Fruit fly (Drosophila melanogaster) whole organism: ENCODE results near the gene CG12483.

Experiments used
- CG8478 ChIP-seq: fragments of >200 bp; optimal IDR thresholded peaks from 2 replicates; lab custom pipeline; 2018; ENCODE audit warnings: inconsistent platforms
- Dll ChIP-seq: fragments of >200 bp; optimal IDR thresholded peaks from 2 replicates; lab custom pipeline; 2017
- EcR ChIP-seq, 2 experiments: fragments of >200 bp; optimal IDR thresholded peaks; 2 replicates each; lab custom pipeline; 2017; ENCODE audit warnings: missing biosample characterization in 2 of 2, missing genetic modification characterization in 2 of 2, missing genetic modification reagents in 2 of 2
- pan ChIP-seq: fragments of >200 bp; optimal IDR thresholded peaks from 2 replicates; lab custom pipeline; 2017
- psq ChIP-seq: fragments of >200 bp; optimal IDR thresholded peaks from 2 replicates; lab custom pipeline; 2017
- usp ChIP-seq: fragments of >200 bp; optimal IDR thresholded peaks from 2 replicates; lab custom pipeline; 2017; ENCODE audit warnings: missing biosample characterization, missing genetic modification characterization, mixed read lengths

CG12483 gene

DNA sequence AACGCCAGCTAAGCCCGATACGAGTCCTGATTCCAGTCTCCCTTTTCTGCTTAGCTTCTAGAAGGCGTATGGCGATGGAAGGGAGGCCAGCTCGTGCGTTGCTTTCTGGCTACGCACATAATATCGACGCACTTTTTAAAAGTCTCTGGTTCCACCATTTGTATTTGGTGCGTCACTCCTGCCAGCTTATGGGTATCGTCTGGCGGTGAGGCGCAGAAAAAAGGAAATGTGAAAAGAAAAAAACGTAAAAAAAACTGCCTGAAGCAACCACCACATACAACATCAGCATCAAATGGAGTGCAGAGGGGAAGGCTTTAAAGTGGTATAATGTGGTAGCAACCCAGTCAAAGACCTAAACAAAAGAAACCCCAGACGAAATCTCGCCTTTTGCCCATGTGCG lies 28.9 kb downstream of the CG12483 start:
- TF ChIP-seq CG8478 (no peak), EcR (GFP tag; optimal IDR thresholded peaks at IDR 0.05; lab: Kevin White, UChicago) (peak in 1 of 2 experiments; percentile 52), psq (no peak)

DNA sequence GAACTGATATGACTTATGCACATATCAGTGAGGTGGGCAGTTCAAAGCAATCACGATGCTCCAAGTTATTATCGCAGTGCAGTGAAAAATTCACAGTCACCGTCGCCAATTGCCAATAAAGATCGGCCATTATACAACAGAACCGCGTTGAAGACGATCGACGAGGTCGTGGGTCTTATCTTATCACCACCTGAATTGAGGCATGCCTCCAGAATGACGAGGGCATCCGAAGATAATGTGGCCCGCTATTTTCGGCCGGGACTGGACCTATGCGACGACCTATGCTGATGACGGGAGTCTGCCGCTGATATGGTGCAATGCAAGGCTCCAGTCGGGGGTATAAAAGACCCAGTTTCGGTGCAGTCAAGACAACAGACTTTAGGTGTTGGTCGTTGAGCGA lies 32.1 kb downstream of the CG12483 start, which contains the start of gene Lsp1gamma:
Gene Lsp1gamma, plus strand, starts transcription at position 368 of the 400 bp plus-strand sequence.
- TF ChIP-seq CG8478 (no peak), Dll (no peak), EcR (GFP tag; optimal IDR thresholded peaks at IDR 0.05; lab: Kevin White, UChicago) (no peak), usp (GFP tag; lab: Kevin White, UChicago) (no peak), psq (no peak), pan (no peak)

DNA sequence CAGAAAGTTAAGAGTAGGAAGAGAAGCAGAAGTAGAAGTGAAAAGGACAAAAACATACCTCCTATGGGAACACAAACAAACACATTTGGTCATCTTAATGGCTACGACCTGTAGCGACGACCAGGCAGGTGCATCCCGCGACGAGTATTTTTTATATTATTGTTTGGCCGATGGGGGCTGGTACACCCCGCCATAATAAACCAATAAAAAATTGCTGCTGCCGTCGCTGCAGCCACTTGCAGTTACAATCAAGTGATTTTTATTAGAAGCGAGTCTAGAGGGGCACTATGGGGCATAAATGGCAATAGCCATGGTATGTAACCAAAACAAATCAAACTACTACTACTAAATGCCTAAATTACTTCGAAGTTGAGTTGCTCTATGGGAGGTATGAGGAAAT lies 37.7 kb downstream of the CG12483 start:
- no peak for TF ChIP-seq Dll
- TF ChIP-seq usp (GFP tag; lab: Kevin White, UChicago) = no peak
- no peak for TF ChIP-seq EcR (GFP tag; optimal IDR thresholded peaks at IDR 0.05; lab: Kevin White, UChicago)
- TF ChIP-seq pan = no peak
- TF ChIP-seq psq = no peak
- no peak for TF ChIP-seq CG8478

DNA sequence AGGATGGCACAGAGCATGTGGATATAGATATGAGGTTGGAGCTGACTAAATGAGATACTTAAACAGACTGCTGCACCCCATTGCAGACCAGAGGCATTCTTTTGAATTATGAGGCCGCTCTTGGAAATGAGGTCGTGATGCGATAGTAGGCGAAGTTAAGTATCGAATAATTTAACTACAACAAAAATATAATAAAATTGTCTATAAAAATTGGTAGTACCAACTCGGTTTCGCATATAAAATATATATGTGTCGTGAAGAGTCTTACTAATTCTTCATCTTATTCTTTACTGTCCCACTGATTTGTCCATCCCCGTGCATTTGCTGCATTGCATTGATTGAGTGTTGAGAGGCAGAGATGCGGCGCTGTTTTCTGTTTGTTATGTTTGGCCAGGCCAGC lies 38.1 kb downstream of the CG12483 start:
- no peak for TF ChIP-seq pan

DNA sequence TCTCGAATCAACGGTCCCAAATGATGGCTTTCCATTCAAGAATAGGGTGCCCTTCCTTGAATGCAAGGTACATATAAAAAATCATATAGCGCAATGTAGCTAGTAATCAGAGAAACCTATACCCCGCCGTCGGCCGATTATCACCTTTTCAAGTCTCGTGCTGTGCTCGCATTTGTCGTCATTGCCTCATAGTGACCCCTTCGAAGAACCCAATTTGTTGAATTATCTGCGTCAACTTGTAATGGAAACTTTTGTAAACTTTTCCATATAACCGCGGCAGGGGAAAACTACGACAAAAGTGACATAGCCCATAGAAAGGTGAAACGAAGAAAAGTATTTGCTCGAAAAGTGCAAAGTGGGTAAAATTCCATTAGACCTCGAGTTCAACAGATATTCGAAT lies 40.5 kb downstream of the CG12483 start:
- TF ChIP-seq EcR (GFP tag; optimal IDR thresholded peaks at IDR 0.05; lab: Kevin White, UChicago) (peak in 1 of 2 experiments; percentile 4), psq (no peak)

DNA sequence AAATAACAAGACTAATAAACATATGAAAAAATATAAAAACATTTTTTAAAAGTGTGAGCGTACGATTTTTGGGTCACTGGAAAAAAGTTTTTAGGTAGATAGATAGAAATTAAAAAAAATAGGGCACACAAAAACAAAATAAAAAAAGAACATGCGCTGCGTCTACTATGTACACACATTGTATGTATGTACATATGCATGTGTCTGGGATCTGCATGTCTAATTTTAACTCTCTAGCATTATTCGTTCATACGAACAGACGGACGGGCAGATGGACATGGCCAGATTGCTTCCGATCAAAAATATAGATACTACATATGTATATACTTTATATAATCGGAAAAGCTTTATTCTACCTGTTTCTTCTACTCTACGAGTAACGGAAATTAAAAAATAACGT lies 41.6 kb downstream of the CG12483 start:
- TF ChIP-seq psq = no peak
- no peak for TF ChIP-seq Dll
- no peak for TF ChIP-seq usp (GFP tag; lab: Kevin White, UChicago)
- no peak for TF ChIP-seq EcR (GFP tag; optimal IDR thresholded peaks at IDR 0.05; lab: Kevin White, UChicago)

DNA sequence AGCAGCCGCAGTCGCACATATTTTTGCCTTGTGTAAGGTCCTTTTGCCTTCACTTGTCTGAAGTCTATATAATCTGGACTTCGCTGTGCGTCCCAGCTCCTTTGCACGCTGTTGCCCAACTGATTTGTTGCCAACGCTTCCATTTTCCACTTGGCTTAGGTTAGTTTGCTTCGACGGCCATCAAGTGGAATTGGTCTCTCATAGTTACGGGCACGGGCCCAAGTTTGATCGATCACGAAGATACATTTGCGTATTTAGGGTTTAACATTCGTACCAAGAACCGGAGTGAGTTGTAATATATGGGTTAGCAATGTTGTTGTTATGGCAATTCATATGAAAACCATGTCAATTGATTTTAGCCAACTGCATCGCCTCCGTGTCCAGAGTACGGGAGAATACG lies 43.5 kb downstream of the CG12483 start, which contains the start of gene CG43149:
Gene CG43149, minus strand, starts transcription at position 101 of the 400 bp plus-strand sequence.
- no peak for TF ChIP-seq usp (GFP tag; lab: Kevin White, UChicago)
- no peak for TF ChIP-seq EcR (GFP tag; optimal IDR thresholded peaks at IDR 0.05; lab: Kevin White, UChicago)
- no peak for TF ChIP-seq psq
- no peak for TF ChIP-seq pan
- no peak for TF ChIP-seq Dll
- TF ChIP-seq CG8478 = no peak

DNA sequence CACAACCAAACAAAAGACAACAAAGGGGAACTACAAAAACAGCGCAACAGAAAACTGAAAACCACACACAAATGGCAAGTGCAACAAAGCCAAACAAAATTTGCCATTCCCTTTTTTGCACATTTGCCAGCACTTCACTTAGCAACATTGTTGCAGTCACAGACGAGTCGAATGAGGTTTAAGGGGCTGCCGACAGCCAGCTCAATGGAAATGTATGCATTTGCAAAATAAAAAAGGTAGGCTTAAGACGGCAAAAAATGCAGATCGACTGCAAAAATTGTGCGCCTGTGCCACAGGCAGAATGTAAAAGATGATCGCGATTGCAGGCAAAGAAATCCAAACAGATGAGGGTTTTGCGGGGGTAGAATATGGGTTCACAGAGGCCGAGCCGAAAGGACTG lies 47.3 kb downstream of the CG12483 start:
- no peak for TF ChIP-seq Dll
- TF ChIP-seq pan = no peak
- TF ChIP-seq EcR (GFP tag; optimal IDR thresholded peaks at IDR 0.05; lab: Kevin White, UChicago) = no peak
- no peak for TF ChIP-seq psq
- no peak for TF ChIP-seq usp (GFP tag; lab: Kevin White, UChicago)
- no peak for TF ChIP-seq CG8478

DNA sequence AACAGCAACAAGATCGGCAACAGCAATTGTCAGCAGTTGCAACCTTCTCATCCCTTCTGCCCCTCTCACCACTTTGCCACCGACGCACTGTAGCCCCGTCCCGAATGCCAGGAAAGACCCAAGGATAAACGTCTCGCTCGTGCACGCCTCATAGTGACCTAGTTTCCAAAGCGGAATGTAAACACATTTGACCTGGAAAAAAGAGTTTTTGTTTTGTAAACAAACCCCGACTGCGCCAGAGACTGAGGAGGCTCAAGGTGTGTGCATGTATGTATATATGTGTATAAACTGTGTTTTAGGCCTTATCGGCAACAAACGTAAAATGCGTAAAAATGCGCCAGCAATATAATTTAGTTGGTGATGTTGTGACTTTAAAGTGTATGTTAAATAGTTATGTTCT lies 48.4 kb downstream of the CG12483 start:
- TF ChIP-seq EcR (GFP tag; optimal IDR thresholded peaks at IDR 0.05; lab: Kevin White, UChicago) (no peak), usp (GFP tag; lab: Kevin White, UChicago) (no peak), psq (no peak), Dll (no peak)

DNA sequence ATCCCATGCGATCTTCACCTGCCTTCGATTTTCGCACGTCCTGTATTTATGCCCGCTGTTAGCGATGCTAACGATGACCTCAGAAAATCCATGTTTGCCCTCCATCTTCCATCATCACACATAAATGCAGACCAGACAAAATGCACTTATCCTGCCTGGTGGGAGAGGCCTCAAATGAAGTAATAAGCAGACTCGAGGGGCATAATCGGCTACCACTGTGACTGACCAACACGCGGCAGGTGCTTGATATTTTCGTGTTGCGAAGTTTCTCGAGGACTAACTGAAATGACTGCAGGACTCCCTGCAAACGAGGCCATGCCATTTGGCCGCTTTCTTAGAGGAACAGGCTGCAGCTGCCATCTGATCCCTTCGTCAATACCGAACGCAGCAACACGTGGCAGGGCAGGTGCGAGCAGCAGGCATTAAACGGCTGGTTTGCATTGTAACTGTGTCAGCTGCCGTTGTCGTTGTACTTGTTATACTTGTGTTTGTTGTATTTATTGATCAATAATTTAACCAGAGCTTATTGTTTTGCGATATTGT lies 50.5 kb downstream of the CG12483 start:
- TF ChIP-seq CG8478 (no peak), Dll (no peak), pan (no peak), usp (GFP tag; lab: Kevin White, UChicago) (no peak), psq (no peak), EcR (GFP tag; optimal IDR thresholded peaks at IDR 0.05; lab: Kevin White, UChicago) (no peak)
